Worm (Caenorhabditis elegans) whole organism, midembryonic: ENCODE measurements around the gene F55B12.2.

Experiments used
- T22C8.4 ChIP-seq: fragments of 200-800 bp; sonication (Bioruptor generic); IDR thresholded peaks from 2 replicates; pipeline ENCODE4 v1.3.6; 2022; ENCODE audit warnings: missing genetic modification characterization, missing compliant biosample characterization
- cog-1 ChIP-seq: sonication (generic microtip); optimal IDR thresholded peaks from 2 replicates; lab custom pipeline; 2016; ENCODE audit warnings: missing genetic modification characterization, missing compliant biosample characterization
- flt-1 ChIP-seq: fragments of 200-800 bp; sonication (Bioruptor generic); IDR thresholded peaks from 2 replicates; pipeline ENCODE4 v1.3.6; 2022; ENCODE audit warnings: missing genetic modification characterization, missing compliant biosample characterization
- klf-2 ChIP-seq: fragments of 200-800 bp; sonication (Bioruptor generic); conservative IDR thresholded peaks from 2 replicates; pipeline ENCODE4 v1.3.6; 2022; ENCODE audit warnings: missing genetic modification reagents, missing genetic modification characterization, missing compliant biosample characterization
- med-1 ChIP-seq: sonication (generic microtip); optimal IDR thresholded peaks from 2 replicates; lab custom pipeline; 2017; ENCODE audit warnings: missing genetic modification characterization, mild to moderate bottlenecking, missing compliant biosample characterization, antibody characterized with exemption, missing genetic modification reagents; ENCODE audit not compliant: insufficient read depth
- tab-1 ChIP-seq: fragments of 200-800 bp; sonication (Bioruptor generic); IDR thresholded peaks from 2 replicates; pipeline ENCODE4 v1.3.6; 2022; ENCODE audit warnings: missing genetic modification characterization, missing compliant biosample characterization
- ztf-23 ChIP-seq: fragments of 200-800 bp; sonication (Bioruptor generic); IDR thresholded peaks from 2 replicates; pipeline ENCODE4 v1.3.6; 2022; ENCODE audit warnings: missing genetic modification reagents, missing genetic modification characterization, missing compliant biosample characterization
- ztf-29 ChIP-seq: fragments of 200-800 bp; sonication (Bioruptor generic); IDR thresholded peaks from 2 replicates; pipeline ENCODE4 v1.3.6; 2022; ENCODE audit warnings: missing genetic modification reagents, missing genetic modification characterization, missing compliant biosample characterization

DNA sequence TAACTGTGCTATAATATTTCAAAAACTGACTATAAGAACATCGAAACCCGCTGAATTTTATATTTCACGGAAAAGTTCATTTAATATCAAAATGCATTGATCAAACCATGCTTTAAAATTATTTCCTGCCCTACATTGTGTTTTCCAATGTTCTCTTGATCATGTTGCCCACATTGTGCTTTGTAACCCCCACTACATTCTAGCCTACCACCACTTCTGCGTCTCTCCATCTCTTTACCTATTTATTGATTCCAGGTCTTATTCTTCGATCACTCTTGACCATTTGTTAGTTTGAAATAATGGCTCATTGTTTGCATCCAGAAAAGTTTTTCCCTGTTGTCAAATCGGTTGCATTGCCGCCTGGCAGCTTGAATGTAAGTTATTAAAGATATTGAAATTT lies 34.6 kb downstream of the F55B12.2 start, which contains the start of gene decr-1.1:
- TF ChIP-seq flt-1 (GFP tag; lab: Robert Waterston, UW) (no peak), klf-2 (GFP tag; lab: Robert Waterston, UW) (no peak), T22C8.4 (GFP tag; lab: Robert Waterston, UW) (no peak), med-1 (no peak), ztf-29 (GFP tag; lab: Robert Waterston, UW) (no peak), tab-1 (GFP tag; lab: Robert Waterston, UW) (no peak), ztf-23 (GFP tag; lab: Robert Waterston, UW) (no peak), cog-1 (tag; lab: Kevin White, UChicago) (no peak)
